Fruit fly (Drosophila melanogaster): ENCODE measurements around the gene CG34174.

The CG34174 gene

DNA sequence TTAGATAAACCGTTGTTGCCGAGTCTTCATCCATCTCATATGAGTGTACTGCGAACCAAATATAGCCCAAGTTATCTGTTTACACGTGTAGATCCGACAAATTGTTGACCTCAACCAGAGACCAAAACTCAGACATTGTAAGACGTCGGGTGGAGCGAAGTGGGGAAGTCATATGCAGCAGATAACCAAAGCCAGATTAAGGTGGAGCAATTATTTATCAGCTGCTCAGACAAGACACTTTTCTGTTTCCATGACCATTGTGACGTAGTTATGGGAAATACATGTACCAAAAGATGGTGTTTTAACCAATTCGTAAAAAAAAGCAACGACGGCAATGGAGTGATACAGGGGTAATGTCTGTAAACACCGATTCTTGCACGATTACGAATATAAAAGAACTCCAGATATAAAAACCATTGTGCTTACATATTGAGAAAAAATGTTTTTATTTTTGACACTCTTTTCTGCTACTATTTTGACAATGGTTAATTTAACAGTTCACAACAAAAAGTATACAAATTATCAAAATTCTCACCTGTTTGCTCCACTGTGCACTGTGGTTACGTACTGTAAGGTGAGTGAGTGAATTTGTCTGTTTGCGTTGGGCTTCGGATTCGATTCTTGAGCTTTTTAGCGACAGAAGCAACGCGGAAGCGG, 36.6 kb upstream of the CG34174 start (continued):
- TF ChIP-seq Doc3 (GFP tag; IDR thresholded peaks at IDR 0.05; ENCODE audit: partially characterized antibody) = no peak
- TF ChIP-seq BtbVII (GFP tag; optimal IDR thresholded peaks at IDR 0.05) = no peak
- TF ChIP-seq CG18011 (GFP tag; optimal IDR thresholded peaks at IDR 0.05) = no peak
- TF ChIP-seq ATbp (GFP tag; optimal IDR thresholded peaks at IDR 0.05) = no peak
- no peak for TF ChIP-seq ci (GFP tag; IDR thresholded peaks at IDR 0.05)
- peak; percentile 38 for TF ChIP-seq nau (GFP tag; optimal IDR thresholded peaks at IDR 0.05)
- TF ChIP-seq CG13775 (GFP tag; optimal IDR thresholded peaks at IDR 0.05) = peak; percentile 28
- no peak for TF ChIP-seq CG10321 (GFP tag; IDR thresholded peaks at IDR 0.05)
- no peak for TF ChIP-seq CG15601 (tag; optimal IDR thresholded peaks at IDR 0.05)
- no peak for TF ChIP-seq Lhr (GFP tag; optimal IDR thresholded peaks at IDR 0.05)
- no peak for TF ChIP-seq Hr39 (optimal IDR thresholded peaks at IDR 0.05)
- peak; percentile 63 for TF ChIP-seq CG18599 (GFP tag; optimal IDR thresholded peaks at IDR 0.05)
- no peak for TF ChIP-seq Opbp (GFP tag; IDR thresholded peaks at IDR 0.05; ENCODE audit: partially characterized antibody)
- TF ChIP-seq sob (GFP tag; IDR thresholded peaks at IDR 0.05) = peak; percentile 32; the same call in 1 of the 2 replicates
- TF ChIP-seq gcm2 (GFP tag; optimal IDR thresholded peaks at IDR 0.05) = peak; percentile 64
- TF ChIP-seq Bgb (GFP tag; IDR thresholded peaks at IDR 0.05; ENCODE audit: partially characterized antibody) = no peak
- TF ChIP-seq CG9932 (GFP tag; IDR thresholded peaks at IDR 0.05) = peak; percentile 70
- TF ChIP-seq Jarid2 (GFP tag; optimal IDR thresholded peaks at IDR 0.05) = no peak
- TF ChIP-seq Sry-δ (GFP tag; optimal IDR thresholded peaks at IDR 0.05) = no peak
- no peak for TF ChIP-seq CG2199 (GFP tag; IDR thresholded peaks at IDR 0.05)
- TF ChIP-seq cato (GFP tag; optimal IDR thresholded peaks at IDR 0.05; ENCODE audit: borderline replicate concordance) = no peak
- peak; percentile 53; the same call in 1 of the 2 replicates for TF ChIP-seq CG17328 (GFP tag; IDR thresholded peaks at IDR 0.05)
- TF ChIP-seq CG7271 (tag; optimal IDR thresholded peaks at IDR 0.05) = no peak
- TF ChIP-seq Med (GFP tag) = peak; percentile 93
- TF ChIP-seq BEAF-32 (GFP tag; optimal IDR thresholded peaks at IDR 0.05) = no peak
- no peak for TF ChIP-seq CG31365 (tag; optimal IDR thresholded peaks at IDR 0.05)
- TF ChIP-seq CG9437 (GFP tag; optimal IDR thresholded peaks at IDR 0.05) = peak; percentile 29
- TF ChIP-seq so (GFP tag; IDR thresholded peaks at IDR 0.05) = no peak; the same call in 2 of the 3 replicates
- peak; percentile 34 for TF ChIP-seq CG7556 (GFP tag; optimal IDR thresholded peaks at IDR 0.05)
- no peak for TF ChIP-seq CG31388 (GFP tag; optimal IDR thresholded peaks at IDR 0.05)
- TF ChIP-seq CG10979 (tag; optimal IDR thresholded peaks at IDR 0.05) = peak; percentile 5
- TF ChIP-seq Usf (GFP tag; optimal IDR thresholded peaks at IDR 0.05) = no peak
- TF ChIP-seq bab2 (GFP tag; optimal IDR thresholded peaks at IDR 0.05) = peak; percentile 50
- TF ChIP-seq CG18476 (GFP tag; optimal IDR thresholded peaks at IDR 0.05) = peak; percentile 30
- no peak for TF ChIP-seq tll (GFP tag; optimal IDR thresholded peaks at IDR 0.05)
- no peak for TF ChIP-seq CG12104 (GFP tag; optimal IDR thresholded peaks at IDR 0.05)
- peak; percentile 63 for TF ChIP-seq Hmr (GFP tag; optimal IDR thresholded peaks at IDR 0.05)
- TF ChIP-seq da (GFP tag; optimal IDR thresholded peaks at IDR 0.05) = no peak
- TF ChIP-seq CG9817 (tag; optimal IDR thresholded peaks at IDR 0.05) = peak; percentile 37
- peak; percentile 8 for TF ChIP-seq CG4617 (GFP tag; optimal IDR thresholded peaks at IDR 0.05; ENCODE audit: borderline replicate concordance)
- no peak for TF ChIP-seq Dip2 (GFP tag; IDR thresholded peaks at IDR 0.05)
- no peak for TF ChIP-seq HLHmδ (GFP tag; optimal IDR thresholded peaks at IDR 0.05)
- peak; percentile 11 to 73 for TF ChIP-seq chif (GFP tag; optimal IDR thresholded peaks at IDR 0.05)
- TF ChIP-seq CG7987 (GFP tag; optimal IDR thresholded peaks at IDR 0.05) = no peak
- peak; percentile 88 for TF ChIP-seq CG4282 (GFP tag; optimal IDR thresholded peaks at IDR 0.05)
- no peak for TF ChIP-seq wdn (GFP tag; IDR thresholded peaks at IDR 0.05)
- no peak for TF ChIP-seq Neu2 (GFP tag; optimal IDR thresholded peaks at IDR 0.05; ENCODE audit: borderline replicate concordance)
- TF ChIP-seq CG2678 (tag; optimal IDR thresholded peaks at IDR 0.05) = peak; percentile 53
- TF ChIP-seq CG2889 (GFP tag; IDR thresholded peaks at IDR 0.05) = no peak

All from whole organism, embryonic.